In genomic region chr3L:9004788-9005246, dm6 we compare ENCODE assay signal across 5 fruit fly cellular contexts.
TF ChIP-seq lines count a peak whose summit lies in the region.

Gene Doc3, plus strand, starts transcription at chr3L:9005196.

- TF ChIP-seq CTCF in whole organism, embryonic (GFP tag; optimal IDR thresholded peaks at IDR 0.05; lab: Kevin White, UChicago): no peak

TF ChIP-seq in whole organism, 6 proteins besides CTCF, POLR2A, EP300 and RAD21:
- TF ChIP-seq Dll (optimal IDR thresholded peaks at IDR 0.05; lab: Kevin White, UChicago) (peak; percentile 61), EcR (GFP tag; optimal IDR thresholded peaks at IDR 0.05; lab: Kevin White, UChicago) (no peak)

TF ChIP-seq in whole organism, embryonic, 481 proteins besides CTCF, POLR2A, EP300 and RAD21 (continues in another document):
- TF ChIP-seq CG6175 (GFP tag; IDR thresholded peaks at IDR 0.05; lab: Robert Waterston, UW): peak; percentile 67; the same call in 1 of the 3 replicates
- no peak for TF ChIP-seq NK7.1 (GFP tag; optimal IDR thresholded peaks at IDR 0.05; lab: Kevin White, UChicago)
- TF ChIP-seq Stat92E (GFP tag; optimal IDR thresholded peaks at IDR 0.05; lab: Kevin White, UChicago): peak in 1 of 3 experiments; percentile 97
- no peak for TF ChIP-seq bsh (GFP tag; optimal IDR thresholded peaks at IDR 0.05; lab: Kevin White, UChicago)
- TF ChIP-seq CG13287 (GFP tag; IDR thresholded peaks at IDR 0.05; lab: Robert Waterston, UW; ENCODE audit: partially characterized antibody): peak; percentile 37; the same call in 1 of the 2 replicates
- no peak; the same call in 1 of the 2 replicates for TF ChIP-seq CG32532 (GFP tag; IDR thresholded peaks at IDR 0.05; lab: Robert Waterston, UW)
- peak; percentile 70 for TF ChIP-seq sd (tag; optimal IDR thresholded peaks at IDR 0.05; lab: Kevin White, UChicago)
- no peak for TF ChIP-seq CG10267 (tag; optimal IDR thresholded peaks at IDR 0.05; lab: Kevin White, UChicago)
- no peak for TF ChIP-seq CHES-1-like (GFP tag; optimal IDR thresholded peaks at IDR 0.05; lab: Kevin White, UChicago)
- TF ChIP-seq ems (GFP tag; optimal IDR thresholded peaks at IDR 0.05; lab: Kevin White, UChicago): no peak
- TF ChIP-seq CG8924 (tag; optimal IDR thresholded peaks at IDR 0.05; lab: Kevin White, UChicago): no peak
- no peak for TF ChIP-seq CG10462 (GFP tag; optimal IDR thresholded peaks at IDR 0.05; lab: Kevin White, UChicago)
- TF ChIP-seq CG10543 (GFP tag; optimal IDR thresholded peaks at IDR 0.05; lab: Kevin White, UChicago): peak; percentile 70
- peak; percentile 82 for TF ChIP-seq GATAe (GFP tag; conservative IDR thresholded peaks at IDR 0.05; lab: Robert Waterston, UW)
- TF ChIP-seq CG2116 (GFP tag; optimal IDR thresholded peaks at IDR 0.05; lab: Kevin White, UChicago): no peak
- no peak for TF ChIP-seq nerfin-2 (GFP tag; IDR thresholded peaks at IDR 0.05; lab: Robert Waterston, UW; ENCODE audit: partially characterized antibody)
- TF ChIP-seq Side (GFP tag; optimal IDR thresholded peaks at IDR 0.05; lab: Kevin White, UChicago): no peak
- TF ChIP-seq btn (GFP tag; optimal IDR thresholded peaks at IDR 0.05; lab: Kevin White, UChicago): no peak
- no peak for TF ChIP-seq CG2129 (GFP tag; IDR thresholded peaks at IDR 0.05; lab: Robert Waterston, UW; ENCODE audit: partially characterized antibody)
- no peak for TF ChIP-seq HLH3B (GFP tag; IDR thresholded peaks at IDR 0.05; lab: Robert Waterston, UW)
- TF ChIP-seq CG17829 (tag; optimal IDR thresholded peaks at IDR 0.05; lab: Kevin White, UChicago): peak; percentile 68

TF ChIP-seq in whole organism, prepupa, 60 proteins besides CTCF, POLR2A, EP300 and RAD21 (continues in another document):
- no peak for TF ChIP-seq CG4318 (GFP tag; optimal IDR thresholded peaks at IDR 0.05; lab: Kevin White, UChicago)
- TF ChIP-seq salr (GFP tag; optimal IDR thresholded peaks at IDR 0.05; lab: Kevin White, UChicago): no peak
- TF ChIP-seq CG7368 (GFP tag; optimal IDR thresholded peaks at IDR 0.05; lab: Kevin White, UChicago): no peak
- TF ChIP-seq pdm3 (GFP tag; optimal IDR thresholded peaks at IDR 0.05; lab: Kevin White, UChicago): no peak
- no peak for TF ChIP-seq Blimp-1 (GFP tag; optimal IDR thresholded peaks at IDR 0.05; lab: Kevin White, UChicago)
- no peak for TF ChIP-seq CG6808 (GFP tag; optimal IDR thresholded peaks at IDR 0.05; lab: Kevin White, UChicago)
- no peak for TF ChIP-seq achi (GFP tag; optimal IDR thresholded peaks at IDR 0.05; lab: Kevin White, UChicago)
- TF ChIP-seq CG6854 (GFP tag; optimal IDR thresholded peaks at IDR 0.05; lab: Kevin White, UChicago): peak; percentile 93
- TF ChIP-seq CG31627 (GFP tag; optimal IDR thresholded peaks at IDR 0.05; lab: Kevin White, UChicago): no peak
- TF ChIP-seq Eip78C (GFP tag; lab: Kevin White, UChicago): no peak
- TF ChIP-seq Ets21C (GFP tag; optimal IDR thresholded peaks at IDR 0.05; lab: Kevin White, UChicago): no peak
- no peak for TF ChIP-seq CG15336 (GFP tag; IDR thresholded peaks at IDR 0.05; lab: Robert Waterston, UW)
- TF ChIP-seq vri (GFP tag; optimal IDR thresholded peaks at IDR 0.05; lab: Kevin White, UChicago): no peak
- TF ChIP-seq CG8632 (GFP tag; optimal IDR thresholded peaks at IDR 0.05; lab: Kevin White, UChicago): no peak
- no peak for TF ChIP-seq fd59A (GFP tag; optimal IDR thresholded peaks at IDR 0.05; lab: Kevin White, UChicago)
- TF ChIP-seq CG8119 (GFP tag; IDR thresholded peaks at IDR 0.05; lab: Robert Waterston, UW): no peak
- TF ChIP-seq topi (GFP tag; optimal IDR thresholded peaks at IDR 0.05; lab: Kevin White, UChicago): no peak
- no peak for TF ChIP-seq OdsH (GFP tag; optimal IDR thresholded peaks at IDR 0.05; lab: Kevin White, UChicago)
- TF ChIP-seq CG11762 (GFP tag; optimal IDR thresholded peaks at IDR 0.05; lab: Kevin White, UChicago; ENCODE audit: insufficient read depth): no peak
- TF ChIP-seq ss (GFP tag; optimal IDR thresholded peaks at IDR 0.05; lab: Kevin White, UChicago): peak in 1 of 2 experiments; percentile 60
- no peak for TF ChIP-seq CG10631 (GFP tag; optimal IDR thresholded peaks at IDR 0.05; lab: Kevin White, UChicago)
- TF ChIP-seq CG34406 (GFP tag; optimal IDR thresholded peaks at IDR 0.05; lab: Kevin White, UChicago): no peak
- TF ChIP-seq CG11294 (GFP tag; IDR thresholded peaks at IDR 0.05; lab: Robert Waterston, UW): no peak
- peak; percentile 43 for TF ChIP-seq fkh (GFP tag; optimal IDR thresholded peaks at IDR 0.05; lab: Kevin White, UChicago)
- peak; percentile 98 for TF ChIP-seq svp (GFP tag; lab: Kevin White, UChicago)

TF ChIP-seq in whole organism, pupa, 21 proteins besides CTCF, POLR2A, EP300 and RAD21:
- TF ChIP-seq CG9948 (tag; optimal IDR thresholded peaks at IDR 0.05; lab: Kevin White, UChicago): no peak
- TF ChIP-seq gl (tag; optimal IDR thresholded peaks at IDR 0.05; lab: Kevin White, UChicago): peak; percentile 6
- TF ChIP-seq Pif1A (GFP tag; optimal IDR thresholded peaks at IDR 0.05; lab: Kevin White, UChicago): no peak
- TF ChIP-seq Ets98B (GFP tag; IDR thresholded peaks at IDR 0.05; lab: Robert Waterston, UW): 0 out of 2 replicates have a peak, but pooled peaks have one; percentile 22
- TF ChIP-seq fd96Ca (GFP tag; IDR thresholded peaks at IDR 0.05; lab: Robert Waterston, UW): no peak
- no peak for TF ChIP-seq CG10348 (GFP tag; IDR thresholded peaks at IDR 0.05; lab: Robert Waterston, UW)
- no peak for TF ChIP-seq CG32121 (GFP tag; IDR thresholded peaks at IDR 0.05; lab: Robert Waterston, UW)
- TF ChIP-seq CG34367 (tag; optimal IDR thresholded peaks at IDR 0.05; lab: Kevin White, UChicago): no peak
- TF ChIP-seq rn (GFP tag; IDR thresholded peaks at IDR 0.05; lab: Robert Waterston, UW): no peak
- no peak for TF ChIP-seq CG14655 (GFP tag; optimal IDR thresholded peaks at IDR 0.05; lab: Kevin White, UChicago)
- TF ChIP-seq Pif1B (GFP tag; optimal IDR thresholded peaks at IDR 0.05; lab: Kevin White, UChicago): no peak
- 0 out of 3 replicates have a peak, but pooled peaks have one; percentile 25 for TF ChIP-seq CG4496 (GFP tag; IDR thresholded peaks at IDR 0.05; lab: Robert Waterston, UW)
- TF ChIP-seq CG13204 (GFP tag; optimal IDR thresholded peaks at IDR 0.05; lab: Kevin White, UChicago): peak; percentile 38
- TF ChIP-seq EcR (GFP tag; optimal IDR thresholded peaks at IDR 0.05; lab: Kevin White, UChicago): peak; percentile 70

TF ChIP-seq in whole organism, wandering third instar larva, 38 proteins besides CTCF, POLR2A, EP300 and RAD21:
- TF ChIP-seq brk (GFP tag; optimal IDR thresholded peaks at IDR 0.05; lab: Kevin White, UChicago) (no peak), Rel (GFP tag; optimal IDR thresholded peaks at IDR 0.05; lab: Kevin White, UChicago) (no peak), Rel (tag; optimal IDR thresholded peaks at IDR 0.05; lab: Kevin White, UChicago) (peak; percentile 11), br (GFP tag; optimal IDR thresholded peaks at IDR 0.05; lab: Kevin White, UChicago) (no peak), fru (GFP tag; optimal IDR thresholded peaks at IDR 0.05; lab: Kevin White, UChicago) (no peak), dl (GFP tag; optimal IDR thresholded peaks at IDR 0.05; lab: Kevin White, UChicago; ENCODE audit: insufficient read depth in 1 of 2, partially characterized antibody in 2 of 2) (peak; percentile 40 to 70), Vsx2 (GFP tag; optimal IDR thresholded peaks at IDR 0.05; lab: Kevin White, UChicago; ENCODE audit: partially characterized antibody) (peak; percentile 95), Dif (GFP tag; optimal IDR thresholded peaks at IDR 0.05; lab: Kevin White, UChicago; ENCODE audit: partially characterized antibody) (peak; percentile 93), tai (GFP tag; optimal IDR thresholded peaks at IDR 0.05; lab: Kevin White, UChicago) (no peak), lola (GFP tag; optimal IDR thresholded peaks at IDR 0.05; lab: Kevin White, UChicago) (no peak)
TF ChIP-seq in whole organism, wandering third instar larva: peak in this region for 4.
